Worm (Caenorhabditis elegans) whole organism, midembryonic: ENCODE results near the gene fbxc-29.

ENCODE experiments used
- T22C8.4 ChIP-seq: fragments of 200-800 bp; sonication (Bioruptor generic); IDR thresholded peaks from 2 replicates; pipeline ENCODE4 v1.3.6; 2022; ENCODE audit warnings: missing genetic modification characterization, missing compliant biosample characterization
- flt-1 ChIP-seq: fragments of 200-800 bp; sonication (Bioruptor generic); IDR thresholded peaks from 2 replicates; pipeline ENCODE4 v1.3.6; 2022; ENCODE audit warnings: missing genetic modification characterization, missing compliant biosample characterization
- klf-2 ChIP-seq: fragments of 200-800 bp; sonication (Bioruptor generic); conservative IDR thresholded peaks from 2 replicates; pipeline ENCODE4 v1.3.6; 2022; ENCODE audit warnings: missing genetic modification reagents, missing genetic modification characterization, missing compliant biosample characterization
- ref-1 ChIP-seq: fragments of 200-800 bp; sonication (Bioruptor generic); conservative IDR thresholded peaks from 2 replicates; pipeline ENCODE4 v1.3.6; 2022; ENCODE audit warnings: missing genetic modification reagents, missing genetic modification characterization, missing compliant biosample characterization
- tab-1 ChIP-seq: fragments of 200-800 bp; sonication (Bioruptor generic); IDR thresholded peaks from 2 replicates; pipeline ENCODE4 v1.3.6; 2022; ENCODE audit warnings: missing genetic modification characterization, missing compliant biosample characterization
- ztf-23 ChIP-seq: fragments of 200-800 bp; sonication (Bioruptor generic); IDR thresholded peaks from 2 replicates; pipeline ENCODE4 v1.3.6; 2022; ENCODE audit warnings: missing genetic modification reagents, missing genetic modification characterization, missing compliant biosample characterization
- ztf-29 ChIP-seq: fragments of 200-800 bp; sonication (Bioruptor generic); IDR thresholded peaks from 2 replicates; pipeline ENCODE4 v1.3.6; 2022; ENCODE audit warnings: missing genetic modification reagents, missing genetic modification characterization, missing compliant biosample characterization

- TF ChIP-seq klf-2 (GFP tag; lab: Robert Waterston, UW) (no peak), ztf-29 (GFP tag; lab: Robert Waterston, UW) (no peak), ztf-23 (no peak), flt-1 (GFP tag; lab: Robert Waterston, UW) (no peak), ref-1 (no peak), T22C8.4 (GFP tag; lab: Robert Waterston, UW) (no peak), tab-1 (GFP tag; lab: Robert Waterston, UW) (no peak)
Observed at ce11 chrII:943773-944172, 27.9 kb downstream of the fbxc-29 start, which contains the start of gene clec-43.
